Worm (Caenorhabditis elegans): ENCODE measurements around the gene fbxb-53.

Gene fbxb-53

ce11 chrII:1757033-1757432, 351 bp downstream of the fbxb-53 start, which contains the start of gene F36H5.10:
Gene F36H5.10, plus strand, starts transcription at chrII:1757333.
- TF ChIP-seq sdc-2 (tag; optimal IDR thresholded peaks at IDR 0.05) = no peak

ce11 chrII:1759602-1760001, 2.9 kb downstream of the fbxb-53 start, which contains the start of gene F36H5.18:
Gene F36H5.18, plus strand, starts transcription at chrII:1759902.
- TF ChIP-seq C38D4.7 (GFP tag; optimal IDR thresholded peaks at IDR 0.05) (no peak), K09A11.1 (tag; optimal IDR thresholded peaks at IDR 0.05; ENCODE audit: insufficient read depth) (no peak), lim-6 (tag; optimal IDR thresholded peaks at IDR 0.05) (no peak), ceh-9 (tag; optimal IDR thresholded peaks at IDR 0.05) (no peak), ets-4 (tag; optimal IDR thresholded peaks at IDR 0.05) (no peak), ceh-45 (GFP tag; IDR thresholded peaks at IDR 0.05) (no peak), hlh-8 (tag; optimal IDR thresholded peaks at IDR 0.05) (no peak), elt-2 (tag; optimal IDR thresholded peaks at IDR 0.05) (no peak), fkh-10 (GFP tag; optimal IDR thresholded peaks at IDR 0.05) (no peak), dmd-4 (tag; optimal IDR thresholded peaks at IDR 0.05; ENCODE audit: borderline replicate concordance) (no peak), rnt-1 (tag; optimal IDR thresholded peaks at IDR 0.05) (no peak), ceh-31 (tag; optimal IDR thresholded peaks at IDR 0.05) (no peak), odd-2 (tag; optimal IDR thresholded peaks at IDR 0.05) (no peak)

DNA sequence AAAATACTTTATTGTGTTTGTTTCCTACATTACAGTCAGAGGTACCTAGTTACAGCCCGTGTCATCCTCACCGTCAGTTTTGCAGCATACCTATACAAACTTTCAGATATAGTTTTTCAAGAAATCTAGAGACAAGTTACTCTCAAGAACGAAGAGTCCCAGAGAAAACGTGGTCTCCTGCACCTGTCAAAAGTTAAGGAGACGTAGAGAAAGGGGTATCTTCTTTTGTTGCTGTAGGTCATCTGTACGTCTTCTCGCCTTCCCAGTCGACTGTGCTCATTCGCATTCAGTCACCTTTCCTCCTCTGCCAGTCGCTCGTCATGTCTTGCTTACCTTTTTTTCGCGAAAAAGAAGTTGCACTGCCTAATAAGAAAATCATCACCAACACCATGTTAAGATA, 4.9 kb downstream of the fbxb-53 start, which contains the start of gene F36H5.4:
F36H5.4 (plus strand) TSS at position 301 of the 400 bp plus-strand sequence.
- TF ChIP-seq fax-1 (tag; optimal IDR thresholded peaks at IDR 0.05) (no peak), unc-42 (tag; optimal IDR thresholded peaks at IDR 0.05) (no peak), fkh-6 (tag; optimal IDR thresholded peaks at IDR 0.05) (no peak), ceh-48 (tag; optimal IDR thresholded peaks at IDR 0.05) (no peak), hlh-13 (GFP tag; optimal IDR thresholded peaks at IDR 0.05) (no peak), ceh-14 (tag; optimal IDR thresholded peaks at IDR 0.05) (no peak), C38D4.7 (GFP tag; optimal IDR thresholded peaks at IDR 0.05) (no peak), K09A11.1 (tag; optimal IDR thresholded peaks at IDR 0.05; ENCODE audit: insufficient read depth) (no peak), sox-4 (tag; optimal IDR thresholded peaks at IDR 0.05) (no peak), ceh-45 (GFP tag; IDR thresholded peaks at IDR 0.05) (no peak), ref-2 (tag; optimal IDR thresholded peaks at IDR 0.05) (no peak), gmeb-2 (tag; optimal IDR thresholded peaks at IDR 0.05) (no peak), ceh-18 (tag; optimal IDR thresholded peaks at IDR 0.05) (no peak), pag-3 (tag; optimal IDR thresholded peaks at IDR 0.05; ENCODE audit: borderline replicate concordance) (no peak), ceh-30 (tag; optimal IDR thresholded peaks at IDR 0.05) (no peak), eyg-1 (tag; optimal IDR thresholded peaks at IDR 0.05) (no peak), T23F11.4 (GFP tag; optimal IDR thresholded peaks at IDR 0.05) (no peak)

- TF ChIP-seq lin-11 (tag; optimal IDR thresholded peaks at IDR 0.05) (no peak), fkh-6 (tag; optimal IDR thresholded peaks at IDR 0.05) (no peak), ceh-24 (tag; optimal IDR thresholded peaks at IDR 0.05) (no peak), ceh-18 (tag; optimal IDR thresholded peaks at IDR 0.05) (no peak), gmeb-2 (tag; optimal IDR thresholded peaks at IDR 0.05) (no peak), unc-42 (tag; optimal IDR thresholded peaks at IDR 0.05) (no peak), che-1 (tag; optimal IDR thresholded peaks at IDR 0.05) (no peak), pqm-1 (tag; optimal IDR thresholded peaks at IDR 0.05) (no peak), C08G9.2 (tag; optimal IDR thresholded peaks at IDR 0.05) (no peak), F13H6.1 (tag; optimal IDR thresholded peaks at IDR 0.05) (no peak), ceh-14 (tag; optimal IDR thresholded peaks at IDR 0.05) (no peak), unc-3 (GFP tag; conservative IDR thresholded peaks at IDR 0.05) (no peak), unc-3 (tag; optimal IDR thresholded peaks at IDR 0.05) (no peak), ceh-45 (GFP tag; IDR thresholded peaks at IDR 0.05) (no peak), pag-3 (tag; optimal IDR thresholded peaks at IDR 0.05; ENCODE audit: borderline replicate concordance) (no peak), C38D4.7 (GFP tag; optimal IDR thresholded peaks at IDR 0.05) (no peak), K09A11.1 (tag; optimal IDR thresholded peaks at IDR 0.05; ENCODE audit: insufficient read depth) (no peak), hlh-13 (GFP tag; optimal IDR thresholded peaks at IDR 0.05) (no peak)
Measured at ce11 chrII:1763072-1763471, 6.4 kb downstream of the fbxb-53 start, which contains the start of gene math-28. Gene math-28, plus strand, starts transcription at chrII:1763372.

Data from whole organism, late embryonic.